Worm (Caenorhabditis elegans) whole organism, L2 larva: ENCODE measurements around the gene Y26E6A.2.

Source experiments
- ceh-16 ChIP-seq: fragments of 150-350 bp; optimal IDR thresholded peaks from 2 replicates; lab custom pipeline; 2014; ENCODE audit warnings: missing biosample characterization, missing genetic modification characterization
- elt-3 ChIP-seq: sonication (generic microtip); optimal IDR thresholded peaks from 2 replicates; lab custom pipeline; 2017; ENCODE audit warnings: missing biosample characterization, missing genetic modification characterization
- mdl-1 ChIP-seq, 2 experiments: fragments of 150-350 bp in 1 of 2; sonication (generic microtip) in 1 of 2; optimal IDR thresholded peaks; 2 replicates each; lab custom pipeline; 2017; ENCODE audit warnings: missing biosample characterization in 2 of 2, missing genetic modification characterization in 2 of 2
- nhr-12 ChIP-seq: fragments of 150-350 bp; optimal IDR thresholded peaks from 2 replicates; lab custom pipeline; 2014; ENCODE audit warnings: missing biosample characterization, missing genetic modification characterization
- nhr-237 ChIP-seq: fragments of 150-350 bp; optimal IDR thresholded peaks from 2 replicates; lab custom pipeline; 2014; ENCODE audit warnings: missing biosample characterization, missing genetic modification characterization
- zag-1 ChIP-seq: fragments of 150-350 bp; optimal IDR thresholded peaks from 2 replicates; lab custom pipeline; 2014; ENCODE audit warnings: missing biosample characterization, missing genetic modification characterization

DNA sequence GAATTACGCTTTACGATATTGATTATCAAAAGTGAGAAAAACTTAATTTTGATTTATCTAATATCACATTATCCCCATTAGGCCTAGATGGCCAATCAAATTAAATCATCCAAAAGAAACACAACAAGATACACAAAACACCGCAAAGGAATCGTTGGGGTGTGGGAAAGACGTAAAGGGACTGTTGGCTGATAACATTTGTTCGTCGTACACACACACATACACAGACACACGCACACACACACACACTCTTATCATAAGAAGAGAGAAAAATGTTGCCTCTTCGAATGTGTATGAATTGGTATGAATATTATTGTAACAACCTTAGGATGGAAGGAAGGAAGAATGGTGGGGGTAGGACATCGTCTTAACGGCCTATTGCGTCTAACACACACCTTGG lies 29.1 kb downstream of the Y26E6A.2 start:
- TF ChIP-seq ceh-16 (tag; lab: Kevin White, UChicago), result no peak
- no peak for TF ChIP-seq nhr-237 (tag; lab: Kevin White, UChicago)
- TF ChIP-seq elt-3, result no peak
- TF ChIP-seq mdl-1 (tag; optimal IDR thresholded peaks at IDR 0.05; lab: Kevin White, UChicago), result no peak
- no peak for TF ChIP-seq nhr-12 (tag; lab: Kevin White, UChicago)
- TF ChIP-seq zag-1 (tag; lab: Kevin White, UChicago), result no peak
